Fruit fly (Drosophila melanogaster): ENCODE data around the gene GILT2.

DNA sequence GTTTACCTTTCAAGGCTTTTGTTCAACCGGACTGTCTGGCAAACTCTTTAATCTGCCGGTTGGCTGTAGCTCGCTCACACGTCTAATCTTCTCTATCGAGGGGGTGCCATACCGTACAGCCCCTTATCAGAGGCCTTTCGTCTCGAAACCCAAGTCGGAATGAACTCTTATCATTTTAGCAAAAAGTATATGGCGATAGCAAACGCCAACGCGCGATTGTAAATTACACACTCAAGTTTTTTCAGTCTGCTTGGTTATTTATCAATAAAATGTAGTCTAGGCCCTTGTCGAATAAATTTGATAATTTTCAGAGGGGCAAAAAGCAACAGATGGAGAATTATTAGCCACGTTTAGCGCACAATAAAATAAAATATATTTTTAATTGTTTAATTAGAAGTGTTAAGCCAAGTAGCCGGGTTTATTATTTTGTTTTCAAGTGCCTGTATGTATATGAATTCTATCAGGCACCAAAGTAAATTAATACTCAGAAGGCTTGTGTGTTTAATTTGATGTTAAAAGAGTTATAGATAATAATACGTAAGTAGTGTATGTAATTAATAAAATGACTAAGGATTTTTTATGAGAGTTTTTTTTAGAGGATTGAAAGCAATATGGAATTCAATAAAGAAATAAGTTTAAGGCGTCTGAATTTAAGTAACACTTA lies 46.3 kb downstream of the GILT2 start:
- TF ChIP-seq psq (GFP tag; optimal IDR thresholded peaks at IDR 0.05) = no peak
- TF ChIP-seq brk (GFP tag; optimal IDR thresholded peaks at IDR 0.05) = peak; percentile 42
- TF ChIP-seq Mio (GFP tag; optimal IDR thresholded peaks at IDR 0.05) = no peak
- TF ChIP-seq Jra (GFP tag; optimal IDR thresholded peaks at IDR 0.05) = no peak

All from whole organism, wandering third instar larva.